Worm (Caenorhabditis elegans): ENCODE results near the gene exc-13.

The exc-13 gene

DNA sequence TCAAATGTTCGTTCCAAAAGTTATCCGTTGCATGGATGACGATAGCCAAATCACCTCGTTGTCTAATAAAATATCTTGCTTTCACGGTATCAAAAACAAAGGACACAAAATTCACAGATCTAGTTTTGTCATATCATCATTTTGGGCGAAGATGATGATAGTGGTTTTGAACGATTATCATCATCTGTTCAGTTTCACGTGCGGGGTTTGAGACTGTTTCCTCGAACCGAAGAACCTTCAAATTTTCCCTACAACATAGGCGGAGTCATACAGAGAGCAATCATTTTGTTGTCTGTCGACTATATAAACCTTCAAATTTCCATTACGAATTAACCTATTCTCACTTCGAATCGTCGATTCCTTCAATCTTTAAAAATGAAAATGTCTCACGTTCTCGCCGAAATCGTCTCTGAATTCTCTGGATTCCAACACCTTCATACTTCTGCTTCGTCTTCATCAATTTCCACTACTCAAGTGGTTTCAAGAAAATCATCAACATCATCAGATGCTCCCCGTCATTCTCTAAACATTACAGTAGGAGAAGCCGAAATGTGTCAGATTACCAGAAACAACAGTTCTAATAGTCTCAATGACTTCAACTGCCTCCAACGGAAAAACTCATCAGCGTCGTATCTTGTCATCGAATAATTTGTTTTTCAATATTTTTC is 48.2 kb downstream of the exc-13 start, which contains the start of gene F18E3.11:
Gene F18E3.11 (plus strand): TSS at position 376 of the 668 bp plus-strand sequence.
- TF ChIP-seq lin-39 (tag; optimal IDR thresholded peaks at IDR 0.05): no peak
- no peak for TF ChIP-seq daf-16 (GFP tag; optimal IDR thresholded peaks at IDR 0.05)
- no peak for TF ChIP-seq daf-16 (tag; optimal IDR thresholded peaks at IDR 0.05)
- no peak for TF ChIP-seq rbr-2 (tag; optimal IDR thresholded peaks at IDR 0.05)
- no peak for TF ChIP-seq gei-8 (GFP tag; optimal IDR thresholded peaks at IDR 0.05)
- peak in 1 of 2 experiments; percentile 80 for TF ChIP-seq unc-62 (GFP tag; optimal IDR thresholded peaks at IDR 0.05 in 1 of 2)
- no peak for TF ChIP-seq unc-62 (tag; optimal IDR thresholded peaks at IDR 0.05)
- TF ChIP-seq php-3 (GFP tag; IDR thresholded peaks at IDR 0.05): no peak
- TF ChIP-seq dmd-6 (GFP tag; IDR thresholded peaks at IDR 0.05): peak; percentile 23; the same call in 1 of the 2 replicates
- no peak for TF ChIP-seq T20F7.1 (GFP tag; optimal IDR thresholded peaks at IDR 0.05)
- peak; percentile 76 for TF ChIP-seq nhr-48 (tag; optimal IDR thresholded peaks at IDR 0.05)
- TF ChIP-seq nhr-25 (tag; optimal IDR thresholded peaks at IDR 0.05; ENCODE audit: borderline replicate concordance, insufficient read depth): peak; percentile 72
- TF ChIP-seq ama-1 (optimal IDR thresholded peaks at IDR 0.05): peak; percentile 94
- TF ChIP-seq ceh-62 (tag; optimal IDR thresholded peaks at IDR 0.05): no peak
- no peak for TF ChIP-seq egl-27 (tag; optimal IDR thresholded peaks at IDR 0.05)
- TF ChIP-seq zfp-2 (tag; optimal IDR thresholded peaks at IDR 0.05): no peak
- no peak for TF ChIP-seq Y75B8A.6 (GFP tag; IDR thresholded peaks at IDR 0.05)
- TF ChIP-seq nhr-41 (GFP tag; IDR thresholded peaks at IDR 0.05): no peak
- peak; percentile 71 for TF ChIP-seq hlh-11 (tag; optimal IDR thresholded peaks at IDR 0.05)
- peak in 1 of 2 experiments; percentile 69 for TF ChIP-seq mdl-1 (tag; optimal IDR thresholded peaks at IDR 0.05)
- no peak for TF ChIP-seq nhr-237 (tag; optimal IDR thresholded peaks at IDR 0.05)
- TF ChIP-seq ceh-82 (tag; optimal IDR thresholded peaks at IDR 0.05): no peak
- no peak for TF ChIP-seq snpc-1.2 (GFP tag; IDR thresholded peaks at IDR 0.05)
- no peak for TF ChIP-seq fkh-10 (GFP tag; optimal IDR thresholded peaks at IDR 0.05)
- no peak for TF ChIP-seq lin-29 (GFP tag; IDR thresholded peaks at IDR 0.05)
- TF ChIP-seq dve-1 (tag; optimal IDR thresholded peaks at IDR 0.05; ENCODE audit: insufficient read depth): no peak
- TF ChIP-seq lin-38 (GFP tag; IDR thresholded peaks at IDR 0.05): no peak
- 0 out of 2 replicates have a peak, but pooled peaks have one; percentile 29 for TF ChIP-seq tra-1 (GFP tag; IDR thresholded peaks at IDR 0.05)
- no peak for TF ChIP-seq arid-1 (GFP tag; conservative IDR thresholded peaks at IDR 0.05)
- TF ChIP-seq saeg-2 (GFP tag; IDR thresholded peaks at IDR 0.05): no peak
- no peak for TF ChIP-seq pha-4 (GFP tag; IDR thresholded peaks at IDR 0.05)
- TF ChIP-seq pha-4 (tag; optimal IDR thresholded peaks at IDR 0.05): no peak
- TF ChIP-seq ztf-11 (tag; optimal IDR thresholded peaks at IDR 0.05): no peak
- no peak for TF ChIP-seq ceh-28 (tag; optimal IDR thresholded peaks at IDR 0.05)
- TF ChIP-seq Y5F2A.4 (GFP tag; optimal IDR thresholded peaks at IDR 0.05): no peak
- no peak for TF ChIP-seq pqm-1 (tag; optimal IDR thresholded peaks at IDR 0.05)
- no peak for TF ChIP-seq ztf-7 (tag; optimal IDR thresholded peaks at IDR 0.05)
- TF ChIP-seq lim-7 (GFP tag; IDR thresholded peaks at IDR 0.05): no peak
- TF ChIP-seq ceh-20 (GFP tag; IDR thresholded peaks at IDR 0.05): no peak
- no peak for TF ChIP-seq vab-7 (GFP tag; IDR thresholded peaks at IDR 0.05)
- no peak for TF ChIP-seq nhr-6 (tag; optimal IDR thresholded peaks at IDR 0.05)
- no peak for TF ChIP-seq ZK546.5 (tag; optimal IDR thresholded peaks at IDR 0.05)
- TF ChIP-seq tag-97 (GFP tag; IDR thresholded peaks at IDR 0.05): no peak
- TF ChIP-seq set-16 (GFP tag; IDR thresholded peaks at IDR 0.05): no peak
- TF ChIP-seq nhr-76 (tag; optimal IDR thresholded peaks at IDR 0.05): no peak
- TF ChIP-seq mes-2 (tag; optimal IDR thresholded peaks at IDR 0.05; ENCODE audit: poor library complexity, severe bottlenecking): no peak
- TF ChIP-seq nhr-77 (tag; optimal IDR thresholded peaks at IDR 0.05): no peak
- TF ChIP-seq T26A8.4 (GFP tag; IDR thresholded peaks at IDR 0.05): 0 out of 2 replicates have a peak, but pooled peaks have one; percentile 35
- no peak for TF ChIP-seq nhr-42 (GFP tag; IDR thresholded peaks at IDR 0.05)
- no peak for TF ChIP-seq F10B5.3 (tag; optimal IDR thresholded peaks at IDR 0.05)
- TF ChIP-seq Y105C5A.15 (GFP tag; IDR thresholded peaks at IDR 0.05): no peak
- no peak for TF ChIP-seq unc-39 (tag; optimal IDR thresholded peaks at IDR 0.05)
